Worm (Caenorhabditis elegans): ENCODE results near the gene T14A8.2.

DNA sequence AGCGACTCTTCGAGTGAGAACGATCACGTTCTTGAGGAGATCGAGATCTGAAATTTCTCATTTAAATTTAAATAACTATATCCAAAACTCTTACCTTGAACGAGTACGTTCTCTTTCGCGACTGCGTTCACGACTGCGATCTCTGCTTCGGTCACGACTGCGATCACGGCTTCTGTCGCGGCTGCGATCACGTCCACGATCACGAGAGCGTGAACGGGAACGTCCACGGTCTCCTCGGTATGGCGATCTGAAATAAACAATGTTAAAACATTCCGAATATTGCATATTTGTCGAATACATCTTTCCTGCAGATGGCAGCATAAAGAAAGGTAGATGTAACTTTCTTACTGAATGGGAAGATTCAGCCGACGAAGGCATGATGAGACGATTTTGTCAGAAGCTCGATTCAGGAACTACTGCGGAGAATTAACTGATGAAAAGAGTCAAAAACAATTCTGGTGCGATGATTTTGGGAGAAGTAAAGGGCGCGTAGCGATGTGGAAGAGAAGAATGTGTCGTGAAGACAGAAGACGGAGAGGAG is 32.2 kb downstream of the T14A8.2 start:
- TF ChIP-seq mdl-1 (tag; optimal IDR thresholded peaks at IDR 0.05) (no peak), fos-1 (tag; optimal IDR thresholded peaks at IDR 0.05) (no peak)

All from whole organism, L3 larva.